Fruit fly (Drosophila melanogaster) whole organism, embryonic: ENCODE measurements around the gene nAChRalpha7.

Source experiments
- Asciz ChIP-seq: fragments of 200-800 bp; sonication (Bioruptor generic); optimal IDR thresholded peaks from 2 replicates; lab custom pipeline; 2017; ENCODE audit warnings: missing biosample characterization, mild to moderate bottlenecking, missing genetic modification characterization, missing genetic modification reagents
- CG10274 ChIP-seq: fragments of 200-800 bp; sonication (Bioruptor generic); optimal IDR thresholded peaks from 3 replicates; lab custom pipeline; 2017; ENCODE audit warnings: missing biosample characterization, mild to moderate bottlenecking, missing genetic modification characterization
- CG10321 ChIP-seq: fragments of 200-800 bp; sonication (Bioruptor generic); IDR thresholded peaks from 2 replicates; pipeline ENCODE4 v1.3.6; 2022; ENCODE audit warnings: missing biosample characterization, missing genetic modification characterization
- CG10959 ChIP-seq: fragments of 200-800 bp; sonication (Bioruptor generic); IDR thresholded peaks from 2 replicates; pipeline ENCODE4 v1.3.6; 2022; ENCODE audit warnings: missing biosample characterization, missing genetic modification characterization
- CG11504 ChIP-seq: fragments of 200-800 bp; sonication (Bioruptor generic); optimal IDR thresholded peaks from 3 replicates; lab custom pipeline; 2019; ENCODE audit warnings: missing biosample characterization, mild to moderate bottlenecking, missing genetic modification characterization, moderate library complexity
- CG12659 ChIP-seq: fragments of 200-800 bp; sonication (Bioruptor generic); optimal IDR thresholded peaks from 3 replicates; lab custom pipeline; 2017; ENCODE audit warnings: mild to moderate bottlenecking, missing biosample characterization, missing genetic modification reagents, missing genetic modification characterization
- CG14050 ChIP-seq: fragments of 200-800 bp; sonication (Bioruptor generic); IDR thresholded peaks from 3 replicates; pipeline ENCODE4 v1.3.6; 2022; ENCODE audit warnings: missing biosample characterization, missing genetic modification characterization
- CG15696 ChIP-seq: fragments of 200-800 bp; sonication (Bioruptor generic); optimal IDR thresholded peaks from 2 replicates; lab custom pipeline; 2019; ENCODE audit warnings: missing biosample characterization, mild to moderate bottlenecking, missing genetic modification characterization, moderate library complexity
- CG16813 ChIP-seq: fragments of 200-800 bp; sonication (Bioruptor generic); IDR thresholded peaks from 3 replicates; pipeline ENCODE4 v1.3.6; 2022; ENCODE audit warnings: missing biosample characterization, missing genetic modification characterization; ENCODE audit not compliant: partially characterized antibody
- CG17385 ChIP-seq: fragments of 200-800 bp; sonication (Bioruptor generic); optimal IDR thresholded peaks from 3 replicates; lab custom pipeline; 2018; ENCODE audit warnings: missing biosample characterization, mild to moderate bottlenecking, missing genetic modification characterization
- CG18599 ChIP-seq: fragments of 200-800 bp; sonication (Bioruptor generic); optimal IDR thresholded peaks from 3 replicates; lab custom pipeline; 2017; ENCODE audit warnings: missing biosample characterization, missing genetic modification characterization, mild to moderate bottlenecking, moderate library complexity, missing genetic modification reagents
- CG30403 ChIP-seq: fragments of 200-800 bp; sonication (Bioruptor generic); optimal IDR thresholded peaks from 3 replicates; lab custom pipeline; 2016; ENCODE audit warnings: missing biosample characterization, missing genetic modification characterization
- CG30431 ChIP-seq: fragments of 200-800 bp; sonication (Bioruptor generic); optimal IDR thresholded peaks from 2 replicates; lab custom pipeline; 2017; ENCODE audit warnings: missing biosample characterization, missing genetic modification characterization
- CG33557 ChIP-seq: fragments of 200-800 bp; sonication (Bioruptor generic); optimal IDR thresholded peaks from 2 replicates; lab custom pipeline; 2019; ENCODE audit warnings: missing biosample characterization, mild to moderate bottlenecking, missing genetic modification characterization, moderate library complexity
- CG3838 ChIP-seq: fragments of 200-800 bp; sonication (Bioruptor generic); optimal IDR thresholded peaks from 3 replicates; lab custom pipeline; 2016; ENCODE audit warnings: missing biosample characterization, missing genetic modification characterization
- CG5245 ChIP-seq: fragments of 200-800 bp; sonication (Bioruptor generic); optimal IDR thresholded peaks from 3 replicates; lab custom pipeline; 2016; ENCODE audit warnings: missing biosample characterization, missing genetic modification characterization
- CG7357 ChIP-seq: fragments of 200-800 bp; sonication (Bioruptor generic); IDR thresholded peaks from 3 replicates; pipeline ENCODE4 v1.3.6; 2022; ENCODE audit warnings: missing biosample characterization, missing genetic modification characterization
- CG9215 ChIP-seq: fragments of 200-800 bp; sonication (Bioruptor generic); IDR thresholded peaks from 2 replicates; pipeline ENCODE4 v1.3.6; 2022; ENCODE audit warnings: missing biosample characterization, missing genetic modification characterization
- CG9437 ChIP-seq: fragments of 200-800 bp; sonication (Bioruptor generic); optimal IDR thresholded peaks from 2 replicates; lab custom pipeline; 2018; ENCODE audit warnings: missing biosample characterization, mild to moderate bottlenecking, missing genetic modification characterization
- CG9609 ChIP-seq: fragments of 200-800 bp; sonication (Bioruptor generic); optimal IDR thresholded peaks from 3 replicates; lab custom pipeline; 2016; ENCODE audit warnings: missing biosample characterization, missing genetic modification characterization
- CG9797 ChIP-seq: fragments of 200-800 bp; sonication (Bioruptor generic); optimal IDR thresholded peaks from 3 replicates; lab custom pipeline; 2018; ENCODE audit warnings: missing biosample characterization, mild to moderate bottlenecking, missing genetic modification characterization
- CHES-1-like ChIP-seq: fragments of 200-800 bp; sonication (Bioruptor generic); optimal IDR thresholded peaks from 2 replicates; lab custom pipeline; 2016; ENCODE audit warnings: missing biosample characterization, missing genetic modification characterization
- E2f1 ChIP-seq: fragments of 200-800 bp; sonication (Bioruptor generic); IDR thresholded peaks from 2 replicates; pipeline ENCODE4 v1.3.6; 2022; ENCODE audit warnings: missing biosample characterization, missing genetic modification characterization
- Ets97D ChIP-seq: fragments of 200-800 bp; sonication (Bioruptor generic); optimal IDR thresholded peaks from 3 replicates; lab custom pipeline; 2016; ENCODE audit warnings: missing biosample characterization, missing genetic modification characterization
- Hand ChIP-seq: fragments of 200-800 bp; sonication (Bioruptor generic); optimal IDR thresholded peaks from 2 replicates; lab custom pipeline; 2017; ENCODE audit warnings: mild to moderate bottlenecking, missing biosample characterization, missing genetic modification reagents, missing genetic modification characterization
- Lhr ChIP-seq: fragments of 200-800 bp; sonication (Bioruptor generic); optimal IDR thresholded peaks from 3 replicates; lab custom pipeline; 2017; ENCODE audit warnings: mild to moderate bottlenecking, missing biosample characterization, missing genetic modification reagents, missing genetic modification characterization
- MTF-1 ChIP-seq: fragments of 200-800 bp; sonication (Bioruptor generic); optimal IDR thresholded peaks from 2 replicates; lab custom pipeline; 2018; ENCODE audit warnings: missing biosample characterization, mild to moderate bottlenecking, missing genetic modification characterization, borderline replicate concordance
- Myb ChIP-seq: fragments of 200-800 bp; sonication (Bioruptor generic); optimal IDR thresholded peaks from 2 replicates; lab custom pipeline; 2016; ENCODE audit warnings: missing biosample characterization, missing genetic modification characterization
- NK7.1 ChIP-seq: fragments of 200-800 bp; sonication (Bioruptor generic); optimal IDR thresholded peaks from 3 replicates; lab custom pipeline; 2016; ENCODE audit warnings: missing biosample characterization, missing genetic modification characterization
- Rfx ChIP-seq: fragments of 200-800 bp; sonication (Bioruptor generic); IDR thresholded peaks from 2 replicates; pipeline ENCODE4 v1.3.6; 2022; ENCODE audit warnings: missing biosample characterization, missing genetic modification characterization
- Sox102F ChIP-seq: fragments of 200-800 bp; sonication (Bioruptor generic); optimal IDR thresholded peaks from 2 replicates; lab custom pipeline; 2018; ENCODE audit warnings: missing biosample characterization, mild to moderate bottlenecking, missing genetic modification characterization, moderate library complexity
- TFAM ChIP-seq: fragments of 200-800 bp; sonication (Bioruptor generic); optimal IDR thresholded peaks from 2 replicates; lab custom pipeline; 2017; ENCODE audit warnings: missing biosample characterization, missing genetic modification characterization, inconsistent platforms
- bowl ChIP-seq: fragments of 200-800 bp; sonication (Bioruptor generic); IDR thresholded peaks from 2 replicates; pipeline ENCODE4 v1.3.6; 2022; ENCODE audit warnings: missing biosample characterization, missing genetic modification characterization
- chinmo ChIP-seq: fragments of 200-800 bp; sonication (Bioruptor generic); IDR thresholded peaks from 4 replicates; pipeline ENCODE4 v1.3.6; 2022; ENCODE audit warnings: missing biosample characterization, missing genetic modification characterization; ENCODE audit not compliant: partially characterized antibody
- ewg ChIP-seq: fragments of 200-800 bp; sonication (Bioruptor generic); optimal IDR thresholded peaks from 3 replicates; lab custom pipeline; 2017; ENCODE audit warnings: mild to moderate bottlenecking, missing biosample characterization, missing genetic modification reagents, missing genetic modification characterization
- gcm2 ChIP-seq: fragments of 200-800 bp; sonication (Bioruptor generic); optimal IDR thresholded peaks from 2 replicates; lab custom pipeline; 2016; ENCODE audit warnings: missing biosample characterization, missing genetic modification characterization
- grau ChIP-seq: fragments of 200-800 bp; optimal IDR thresholded peaks from 3 replicates; lab custom pipeline; 2019; ENCODE audit warnings: missing biosample characterization, mild to moderate bottlenecking, missing genetic modification characterization, moderate library complexity
- ham ChIP-seq: fragments of 200-800 bp; sonication (Bioruptor generic); IDR thresholded peaks from 2 replicates; pipeline ENCODE4 v1.3.6; 2022; ENCODE audit warnings: missing biosample characterization, missing genetic modification characterization
- hkb ChIP-seq, 2 experiments: fragments of 200-800 bp in 1 of 2; fragments of >200 bp in 1 of 2; sonication (Bioruptor generic) in 1 of 2; IDR thresholded peaks in 1 of 2; optimal IDR thresholded peaks in 1 of 2; 2 replicates each; pipeline versions ENCODE4 v1.3.6 to Lab custom; 2017 to 2022; ENCODE audit warnings: missing biosample characterization in 1 of 2, missing genetic modification characterization in 1 of 2
- nmo ChIP-seq: fragments of 200-800 bp; sonication (Bioruptor generic); optimal IDR thresholded peaks from 2 replicates; lab custom pipeline; 2018; ENCODE audit warnings: missing biosample characterization, mild to moderate bottlenecking, missing genetic modification characterization, moderate library complexity
- phol ChIP-seq: fragments of 200-800 bp; sonication (Bioruptor generic); optimal IDR thresholded peaks from 3 replicates; lab custom pipeline; 2018; ENCODE audit warnings: missing biosample characterization, mild to moderate bottlenecking, missing genetic modification characterization, moderate library complexity
- stwl ChIP-seq: fragments of 200-800 bp; sonication (Bioruptor generic); optimal IDR thresholded peaks from 3 replicates; lab custom pipeline; 2018; ENCODE audit warnings: missing biosample characterization, mild to moderate bottlenecking, missing genetic modification characterization, moderate library complexity
- tna ChIP-seq: fragments of 200-800 bp; sonication (Bioruptor generic); IDR thresholded peaks from 2 replicates; pipeline ENCODE4 v1.3.6; 2022; ENCODE audit warnings: missing biosample characterization, missing genetic modification characterization; ENCODE audit not compliant: partially characterized antibody
- ttk ChIP-seq: fragments of 200-800 bp; sonication (Bioruptor generic); IDR thresholded peaks from 2 replicates; pipeline ENCODE4 v2.1.2; 2022; ENCODE audit warnings: missing biosample characterization, missing genetic modification characterization

The nAChRalpha7 gene

DNA sequence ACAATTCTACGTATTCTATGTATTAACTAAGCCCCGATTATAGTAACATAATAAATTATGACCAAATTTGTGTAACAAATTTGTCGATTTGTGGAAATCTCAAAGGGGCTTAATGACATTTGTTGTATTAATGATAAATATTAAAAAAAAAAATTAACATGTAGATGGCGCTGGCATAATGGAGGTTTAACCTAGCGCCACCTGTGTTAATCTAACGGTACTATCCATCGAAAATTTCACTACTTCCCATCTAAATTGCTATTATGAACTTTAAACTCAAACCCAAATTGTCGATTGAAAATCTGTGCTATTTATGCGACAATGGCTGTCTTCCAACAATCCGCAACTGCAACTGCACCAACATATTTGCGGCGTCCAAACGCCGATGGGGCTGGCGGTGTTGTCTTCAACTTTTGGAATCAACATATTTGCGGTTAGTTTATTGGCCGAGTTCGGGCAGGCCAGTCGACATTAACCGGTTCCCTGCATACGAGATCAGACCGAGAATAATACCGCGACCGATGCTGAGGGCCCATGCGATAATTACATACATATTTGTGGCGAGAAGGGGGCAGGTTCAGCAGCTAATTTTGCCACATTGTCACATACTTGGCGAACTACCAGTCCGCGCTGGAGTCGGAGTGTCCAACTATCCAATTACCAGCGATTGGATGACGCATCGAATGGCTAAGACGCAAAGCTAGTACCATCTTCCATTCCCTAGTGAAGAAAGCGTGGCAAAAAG is 22.3 kb downstream of the nAChRalpha7 start (continued):
- TF ChIP-seq CG14050 (GFP tag; lab: Robert Waterston, UW) (no peak), Sox102F (GFP tag; lab: Kevin White, UChicago) (peak; percentile 2), nmo (GFP tag; lab: Kevin White, UChicago) (no peak), CG9797 (GFP tag; lab: Kevin White, UChicago) (no peak), CG12659 (GFP tag; lab: Kevin White, UChicago) (no peak), bowl (GFP tag; lab: Robert Waterston, UW) (no peak), CG7357 (no peak), gcm2 (no peak), chinmo (GFP tag; lab: Robert Waterston, UW) (peak; percentile 75; the same call in 1 of the 4 replicates), CG10274 (no peak), Lhr (peak; percentile 28), Hand (GFP tag; lab: Kevin White, UChicago) (no peak), CG10321 (GFP tag; lab: Robert Waterston, UW) (no peak), CG18599 (GFP tag; lab: Kevin White, UChicago) (no peak), Ets97D (GFP tag; lab: Kevin White, UChicago) (no peak), CG11504 (tag; lab: Kevin White, UChicago) (peak; percentile 7), ttk (GFP tag; lab: Robert Waterston, UW) (no peak), CG9215 (GFP tag; lab: Robert Waterston, UW) (no peak), CHES-1-like (GFP tag; lab: Kevin White, UChicago) (no peak), CG5245 (GFP tag; lab: Kevin White, UChicago) (peak; percentile 14), CG9437 (GFP tag; lab: Kevin White, UChicago) (no peak), CG30431 (GFP tag; lab: Kevin White, UChicago) (no peak), CG33557 (GFP tag; lab: Kevin White, UChicago) (no peak), grau (tag; lab: Kevin White, UChicago) (peak; percentile 21), phol (tag; lab: Kevin White, UChicago) (peak; percentile 16), CG15696 (peak; percentile 19), MTF-1 (GFP tag; lab: Kevin White, UChicago) (no peak), CG30403 (GFP tag; lab: Kevin White, UChicago) (no peak), tna (no peak), Myb (GFP tag; lab: Kevin White, UChicago) (no peak), CG9609 (GFP tag; lab: Kevin White, UChicago) (no peak), E2f1 (GFP tag; lab: Robert Waterston, UW) (no peak), CG17385 (GFP tag; lab: Kevin White, UChicago) (no peak), Rfx (0 out of 2 replicates have a peak, but pooled peaks have one; percentile 26), CG16813 (no peak), ewg (GFP tag; lab: Kevin White, UChicago) (no peak), hkb (optimal IDR thresholded peaks at IDR 0.05; lab: Kevin White, UChicago) (no peak), hkb (GFP tag; IDR thresholded peaks at IDR 0.05; lab: Robert Waterston, UW) (no peak), stwl (tag; lab: Kevin White, UChicago) (peak; percentile 28), NK7.1 (no peak), CG3838 (GFP tag; lab: Kevin White, UChicago) (no peak), ham (GFP tag; lab: Robert Waterston, UW) (no peak), Asciz (no peak), CG10959 (no peak), TFAM (GFP tag; lab: Kevin White, UChicago) (no peak)
